1 fruit fly cellular context compared by ENCODE assay signal in the genomic region with DNA sequence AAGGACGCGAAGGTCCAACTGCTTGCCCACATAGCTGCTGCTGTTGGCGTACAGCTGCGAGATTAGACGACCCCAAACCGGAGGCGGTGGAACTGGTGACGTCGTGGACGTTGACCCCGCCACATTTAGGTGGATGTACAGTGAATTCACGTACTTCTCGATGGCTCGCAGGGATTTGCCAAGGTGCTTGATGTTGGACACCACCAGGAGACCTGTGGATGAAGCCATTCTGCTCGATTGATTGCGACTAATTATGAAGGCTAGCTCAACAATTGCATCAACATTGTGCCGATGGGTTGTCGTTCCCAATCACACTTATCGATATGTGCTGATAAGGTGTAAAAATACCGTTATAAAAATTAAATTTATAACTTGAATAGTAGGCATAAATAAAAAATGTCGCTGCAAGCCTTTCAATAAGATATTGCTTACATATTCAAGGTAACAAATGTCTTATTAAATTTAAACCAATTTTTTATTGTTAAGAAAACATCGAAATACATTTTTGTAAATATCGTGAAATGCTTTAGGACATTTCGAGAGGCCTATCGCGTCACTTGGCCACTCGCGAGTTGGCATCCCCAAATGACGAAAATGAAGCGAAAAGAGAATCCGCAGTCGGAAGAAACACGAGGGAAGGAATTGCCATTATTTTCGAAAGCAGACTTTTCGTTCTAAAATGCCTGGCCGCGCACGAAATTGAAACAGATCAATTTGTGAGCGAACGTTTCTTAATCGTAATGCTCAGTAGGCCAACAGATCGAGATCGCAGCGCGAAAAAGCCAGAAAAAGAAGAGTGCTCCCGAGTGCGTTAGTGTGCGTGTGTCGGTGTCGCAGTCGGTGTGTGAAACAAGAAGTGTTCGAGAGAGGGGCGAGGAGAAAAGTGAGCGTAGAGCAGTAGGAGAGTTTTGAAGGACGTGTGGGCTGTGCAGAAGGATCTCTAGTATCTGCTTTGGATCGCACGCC.
TF ChIP-seq lines count a peak whose summit lies in the region.

A gene (minus strand): TSS at position 263 of the 966 bp plus-strand sequence.
A gene (plus strand): TSS at position 471 of the 966 bp plus-strand sequence.

TF ChIP-seq in whole organism, embryonic, 481 proteins besides CTCF, POLR2A, EP300 and RAD21 (continued from another document):
- TF ChIP-seq CG2712 (tag; optimal IDR thresholded peaks at IDR 0.05; lab: Kevin White, UChicago) = peak; percentile 50
- TF ChIP-seq B-H2 (GFP tag; optimal IDR thresholded peaks at IDR 0.05; lab: Kevin White, UChicago) = peak; percentile 50
- TF ChIP-seq CG9932 (GFP tag; IDR thresholded peaks at IDR 0.05; lab: Robert Waterston, UW) = peak; percentile 14; the same call in 1 of the 2 replicates
- peak; percentile 68 for TF ChIP-seq nmo (GFP tag; optimal IDR thresholded peaks at IDR 0.05; lab: Kevin White, UChicago)
- no peak for TF ChIP-seq dysf (GFP tag; IDR thresholded peaks at IDR 0.05; lab: Robert Waterston, UW)
- TF ChIP-seq z (GFP tag; IDR thresholded peaks at IDR 0.05; lab: Robert Waterston, UW) = no peak
- TF ChIP-seq CG34422 (GFP tag; IDR thresholded peaks at IDR 0.05; lab: Robert Waterston, UW) = peak; percentile 48; the same call in 1 of the 3 replicates
- peak; percentile 26 for TF ChIP-seq nerfin-1 (tag; optimal IDR thresholded peaks at IDR 0.05; lab: Kevin White, UChicago)
- no peak for TF ChIP-seq scrt (GFP tag; optimal IDR thresholded peaks at IDR 0.05; lab: Kevin White, UChicago)
- TF ChIP-seq CG30020 (tag; optimal IDR thresholded peaks at IDR 0.05; lab: Kevin White, UChicago) = peak; percentile 46
- peak; percentile 60 for TF ChIP-seq tna (GFP tag; IDR thresholded peaks at IDR 0.05; lab: Robert Waterston, UW; ENCODE audit: partially characterized antibody)
- peak; percentile 97 for TF ChIP-seq CG13287 (GFP tag; IDR thresholded peaks at IDR 0.05; lab: Robert Waterston, UW; ENCODE audit: partially characterized antibody)
- TF ChIP-seq Sry-β (GFP tag; optimal IDR thresholded peaks at IDR 0.05; lab: Kevin White, UChicago) = peak; percentile 0
- no peak for TF ChIP-seq CG18599 (GFP tag; optimal IDR thresholded peaks at IDR 0.05; lab: Kevin White, UChicago)
- peak; percentile 95 for TF ChIP-seq sna (GFP tag; IDR thresholded peaks at IDR 0.05; lab: Robert Waterston, UW; ENCODE audit: partially characterized antibody)
- TF ChIP-seq CG18764 (GFP tag; optimal IDR thresholded peaks at IDR 0.05; lab: Kevin White, UChicago) = no peak
- no peak for TF ChIP-seq CG4404 (GFP tag; IDR thresholded peaks at IDR 0.05; lab: Robert Waterston, UW)
- TF ChIP-seq tx (GFP tag; optimal IDR thresholded peaks at IDR 0.05; lab: Kevin White, UChicago) = no peak
- TF ChIP-seq CG4282 (GFP tag; optimal IDR thresholded peaks at IDR 0.05; lab: Kevin White, UChicago) = peak; percentile 4
- TF ChIP-seq grn (GFP tag; optimal IDR thresholded peaks at IDR 0.05; lab: Kevin White, UChicago) = peak; percentile 54
- no peak for TF ChIP-seq Optix (GFP tag; IDR thresholded peaks at IDR 0.05; lab: Robert Waterston, UW)
- TF ChIP-seq crol (GFP tag; IDR thresholded peaks at IDR 0.05; lab: Robert Waterston, UW) = peak; percentile 92
- no peak for TF ChIP-seq CG30403 (GFP tag; optimal IDR thresholded peaks at IDR 0.05; lab: Kevin White, UChicago)
- peak; percentile 59; the same call in 1 of the 2 replicates for TF ChIP-seq nerfin-2 (GFP tag; IDR thresholded peaks at IDR 0.05; lab: Robert Waterston, UW; ENCODE audit: partially characterized antibody)
- no peak for TF ChIP-seq sim (GFP tag; IDR thresholded peaks at IDR 0.05; lab: Robert Waterston, UW)
- no peak for TF ChIP-seq CG16815 (GFP tag; optimal IDR thresholded peaks at IDR 0.05; lab: Kevin White, UChicago)
- no peak for TF ChIP-seq Poxn (GFP tag; IDR thresholded peaks at IDR 0.05; lab: Robert Waterston, UW)
- TF ChIP-seq kay (GFP tag; optimal IDR thresholded peaks at IDR 0.05; lab: Kevin White, UChicago) = peak; percentile 38
- no peak for TF ChIP-seq CG4854 (GFP tag; optimal IDR thresholded peaks at IDR 0.05; lab: Kevin White, UChicago)
- TF ChIP-seq dmrt11E (tag; optimal IDR thresholded peaks at IDR 0.05; lab: Kevin White, UChicago) = peak; percentile 8
- no peak for TF ChIP-seq Abd-B (GFP tag; optimal IDR thresholded peaks at IDR 0.05; lab: Kevin White, UChicago)
- TF ChIP-seq trem (tag; optimal IDR thresholded peaks at IDR 0.05; lab: Kevin White, UChicago) = peak; percentile 100
- TF ChIP-seq CG13894 (tag; optimal IDR thresholded peaks at IDR 0.05; lab: Kevin White, UChicago) = no peak
- TF ChIP-seq pnt (GFP tag; optimal IDR thresholded peaks at IDR 0.05; lab: Kevin White, UChicago) = no peak
- TF ChIP-seq CG17361 (GFP tag; IDR thresholded peaks at IDR 0.05; lab: Robert Waterston, UW) = no peak
- TF ChIP-seq p53 (GFP tag; optimal IDR thresholded peaks at IDR 0.05; lab: Kevin White, UChicago) = no peak
- TF ChIP-seq D19A (tag; optimal IDR thresholded peaks at IDR 0.05; lab: Kevin White, UChicago) = no peak
- no peak for TF ChIP-seq CG11696 (GFP tag; IDR thresholded peaks at IDR 0.05; lab: Robert Waterston, UW)
- TF ChIP-seq CG12942 (GFP tag; optimal IDR thresholded peaks at IDR 0.05; lab: Kevin White, UChicago) = no peak
- no peak for TF ChIP-seq gsb-n (tag; optimal IDR thresholded peaks at IDR 0.05; lab: Kevin White, UChicago)
- no peak for TF ChIP-seq gcm2 (GFP tag; optimal IDR thresholded peaks at IDR 0.05; lab: Kevin White, UChicago)
- peak; percentile 86; the same call in 2 of the 3 replicates for TF ChIP-seq mld (GFP tag; IDR thresholded peaks at IDR 0.05; lab: Robert Waterston, UW; ENCODE audit: partially characterized antibody)
- peak; percentile 62 for TF ChIP-seq CG10147 (GFP tag; optimal IDR thresholded peaks at IDR 0.05; lab: Kevin White, UChicago)
- TF ChIP-seq CG17359 (tag; optimal IDR thresholded peaks at IDR 0.05; lab: Kevin White, UChicago) = no peak
- no peak for TF ChIP-seq MTF-1 (GFP tag; optimal IDR thresholded peaks at IDR 0.05; lab: Kevin White, UChicago; ENCODE audit: borderline replicate concordance)
- TF ChIP-seq cg (GFP tag; optimal IDR thresholded peaks at IDR 0.05; lab: Kevin White, UChicago) = peak; percentile 90
- no peak for TF ChIP-seq Ets65A (GFP tag; lab: Kevin White, UChicago)
- TF ChIP-seq CG17829 (tag; optimal IDR thresholded peaks at IDR 0.05; lab: Kevin White, UChicago) = peak; percentile 59
- TF ChIP-seq CHES-1-like (GFP tag; optimal IDR thresholded peaks at IDR 0.05; lab: Kevin White, UChicago) = peak; percentile 47
- TF ChIP-seq mam (GFP tag; optimal IDR thresholded peaks at IDR 0.05; lab: Kevin White, UChicago) = peak; percentile 12
- no peak for TF ChIP-seq CG9215 (GFP tag; IDR thresholded peaks at IDR 0.05; lab: Robert Waterston, UW)
- TF ChIP-seq CG12659 (GFP tag; optimal IDR thresholded peaks at IDR 0.05; lab: Kevin White, UChicago) = peak; percentile 75
- 0 out of 2 replicates have a peak, but pooled peaks have one; percentile 8 for TF ChIP-seq Drgx (GFP tag; IDR thresholded peaks at IDR 0.05; lab: Robert Waterston, UW)
- no peak for TF ChIP-seq Doc2 (GFP tag; IDR thresholded peaks at IDR 0.05; lab: Robert Waterston, UW)
- no peak for TF ChIP-seq h (optimal IDR thresholded peaks at IDR 0.05; lab: Kevin White, UChicago)
- no peak for TF ChIP-seq repo (GFP tag; optimal IDR thresholded peaks at IDR 0.05; lab: Kevin White, UChicago)
- TF ChIP-seq Stat92E (GFP tag; optimal IDR thresholded peaks at IDR 0.05; lab: Kevin White, UChicago) = peak in 1 of 3 experiments; percentile 66
- TF ChIP-seq run (tag; optimal IDR thresholded peaks at IDR 0.05; lab: Kevin White, UChicago) = no peak
- no peak for TF ChIP-seq Hr3 (GFP tag; optimal IDR thresholded peaks at IDR 0.05; lab: Kevin White, UChicago)
- 0 out of 2 replicates have a peak, but pooled peaks have one; percentile 24 for TF ChIP-seq Rfx (GFP tag; IDR thresholded peaks at IDR 0.05; lab: Robert Waterston, UW)
- no peak for TF ChIP-seq CG17568 (GFP tag; optimal IDR thresholded peaks at IDR 0.05; lab: Kevin White, UChicago)
- TF ChIP-seq MBD-R2 (GFP tag; IDR thresholded peaks at IDR 0.05; lab: Robert Waterston, UW) = peak; percentile 52
- TF ChIP-seq Scr (GFP tag; IDR thresholded peaks at IDR 0.05; lab: Robert Waterston, UW; ENCODE audit: partially characterized antibody) = peak; percentile 96
- no peak for TF ChIP-seq CG1792 (GFP tag; optimal IDR thresholded peaks at IDR 0.05; lab: Kevin White, UChicago)
- TF ChIP-seq bbx (GFP tag; IDR thresholded peaks at IDR 0.05; lab: Robert Waterston, UW; ENCODE audit: partially characterized antibody) = peak; percentile 86
- peak; percentile 78 for TF ChIP-seq ato (GFP tag; IDR thresholded peaks at IDR 0.05; lab: Robert Waterston, UW; ENCODE audit: partially characterized antibody)
- TF ChIP-seq CG2129 (GFP tag; IDR thresholded peaks at IDR 0.05; lab: Robert Waterston, UW; ENCODE audit: partially characterized antibody) = peak; percentile 90
- TF ChIP-seq CG10654 (GFP tag; optimal IDR thresholded peaks at IDR 0.05; lab: Kevin White, UChicago) = no peak
- TF ChIP-seq caup (GFP tag; optimal IDR thresholded peaks at IDR 0.05; lab: Kevin White, UChicago; ENCODE audit: severe bottlenecking) = no peak
- TF ChIP-seq Taf1 (GFP tag; IDR thresholded peaks at IDR 0.05; lab: Robert Waterston, UW) = 0 out of 2 replicates have a peak, but pooled peaks have one; percentile 13
- TF ChIP-seq CG9727 (GFP tag; optimal IDR thresholded peaks at IDR 0.05; lab: Kevin White, UChicago) = no peak
- peak; percentile 93 for TF ChIP-seq CG3995 (GFP tag; optimal IDR thresholded peaks at IDR 0.05; lab: Kevin White, UChicago)
- TF ChIP-seq wdn (GFP tag; IDR thresholded peaks at IDR 0.05; lab: Robert Waterston, UW) = no peak
- no peak for TF ChIP-seq CG3407 (GFP tag; optimal IDR thresholded peaks at IDR 0.05; lab: Kevin White, UChicago)
- TF ChIP-seq D19B (GFP tag; optimal IDR thresholded peaks at IDR 0.05; lab: Kevin White, UChicago) = no peak
- TF ChIP-seq CG17612 (GFP tag; IDR thresholded peaks at IDR 0.05; lab: Robert Waterston, UW) = no peak
- peak; percentile 98 for TF ChIP-seq BEAF-32 (GFP tag; optimal IDR thresholded peaks at IDR 0.05; lab: Kevin White, UChicago)
- no peak for TF ChIP-seq CG17912 (GFP tag; optimal IDR thresholded peaks at IDR 0.05; lab: Kevin White, UChicago)
- no peak for TF ChIP-seq CG1024 (GFP tag; IDR thresholded peaks at IDR 0.05; lab: Robert Waterston, UW)
- TF ChIP-seq CG18262 (tag; optimal IDR thresholded peaks at IDR 0.05; lab: Kevin White, UChicago) = peak; percentile 31
- no peak for TF ChIP-seq CG17802 (tag; optimal IDR thresholded peaks at IDR 0.05; lab: Kevin White, UChicago)
- no peak for TF ChIP-seq ci (GFP tag; IDR thresholded peaks at IDR 0.05; lab: Robert Waterston, UW)
- TF ChIP-seq maf-S (GFP tag; optimal IDR thresholded peaks at IDR 0.05; lab: Kevin White, UChicago) = no peak
- TF ChIP-seq vnd (GFP tag; IDR thresholded peaks at IDR 0.05; lab: Robert Waterston, UW; ENCODE audit: partially characterized antibody) = peak; percentile 91
- peak; percentile 58 for TF ChIP-seq stwl (tag; optimal IDR thresholded peaks at IDR 0.05; lab: Kevin White, UChicago)
- no peak for TF ChIP-seq CG7357 (GFP tag; IDR thresholded peaks at IDR 0.05; lab: Robert Waterston, UW)
- no peak for TF ChIP-seq cato (GFP tag; optimal IDR thresholded peaks at IDR 0.05; lab: Kevin White, UChicago; ENCODE audit: borderline replicate concordance)
- peak; percentile 10 for TF ChIP-seq gro (GFP tag; optimal IDR thresholded peaks at IDR 0.05; lab: Kevin White, UChicago)
- TF ChIP-seq abd-A (tag; optimal IDR thresholded peaks at IDR 0.05; lab: Kevin White, UChicago) = no peak
- TF ChIP-seq zf30C (GFP tag; optimal IDR thresholded peaks at IDR 0.05; lab: Kevin White, UChicago) = no peak
- peak; percentile 6 for TF ChIP-seq CG34376 (GFP tag; optimal IDR thresholded peaks at IDR 0.05; lab: Kevin White, UChicago)
- peak; percentile 28 for TF ChIP-seq Spps (tag; optimal IDR thresholded peaks at IDR 0.05; lab: Kevin White, UChicago)
- TF ChIP-seq CG9437 (GFP tag; optimal IDR thresholded peaks at IDR 0.05; lab: Kevin White, UChicago) = no peak
- peak; percentile 94 for TF ChIP-seq CG34224 (GFP tag; IDR thresholded peaks at IDR 0.05; lab: Robert Waterston, UW; ENCODE audit: partially characterized antibody)
